Worm (Caenorhabditis elegans): ENCODE data around the gene gldi-3.

The gldi-3 gene

DNA sequence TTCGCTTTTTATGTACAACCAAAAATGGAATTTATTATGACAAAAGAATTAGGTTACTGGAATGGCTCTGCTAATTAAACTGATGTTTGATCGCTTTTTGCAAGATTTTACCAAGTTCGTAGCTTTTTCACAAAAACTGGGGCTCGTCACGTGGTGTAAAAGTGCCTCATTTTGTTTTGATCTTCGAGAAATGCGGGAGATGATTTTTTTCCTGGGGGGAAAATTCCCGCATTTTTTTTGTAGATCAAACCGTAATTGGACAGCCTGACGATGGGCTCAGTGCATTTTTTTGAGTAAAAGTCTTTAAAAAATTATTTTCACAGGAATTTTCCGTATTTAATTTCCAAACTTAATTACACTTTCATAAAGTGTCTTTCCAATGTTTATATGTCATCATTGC lies 9.2 kb upstream of the gldi-3 start:
- TF ChIP-seq lin-13 (tag; optimal IDR thresholded peaks at IDR 0.05): no peak
- TF ChIP-seq nhr-12 (tag; optimal IDR thresholded peaks at IDR 0.05): no peak
- TF ChIP-seq ceh-83 (GFP tag; optimal IDR thresholded peaks at IDR 0.05): no peak
- TF ChIP-seq nhr-237 (tag; optimal IDR thresholded peaks at IDR 0.05): no peak
- no peak for TF ChIP-seq sptf-1 (tag; optimal IDR thresholded peaks at IDR 0.05)
- TF ChIP-seq ztf-11 (tag; optimal IDR thresholded peaks at IDR 0.05): no peak
- no peak for TF ChIP-seq unc-39 (tag; optimal IDR thresholded peaks at IDR 0.05)
- TF ChIP-seq hlh-1 (tag; optimal IDR thresholded peaks at IDR 0.05): no peak
- no peak for TF ChIP-seq tbx-8 (GFP tag; optimal IDR thresholded peaks at IDR 0.05)
- TF ChIP-seq bed-3 (GFP tag; optimal IDR thresholded peaks at IDR 0.05): no peak
- TF ChIP-seq unc-62 (GFP tag; optimal IDR thresholded peaks at IDR 0.05): no peak
- no peak for TF ChIP-seq ham-2 (GFP tag; optimal IDR thresholded peaks at IDR 0.05)
- TF ChIP-seq unc-120 (tag; optimal IDR thresholded peaks at IDR 0.05; ENCODE audit: poor library complexity, severe bottlenecking): no peak
- TF ChIP-seq zip-8 (tag; optimal IDR thresholded peaks at IDR 0.05): no peak
- TF ChIP-seq nhr-76 (tag; optimal IDR thresholded peaks at IDR 0.05): no peak
- no peak for TF ChIP-seq ceh-39 (tag; optimal IDR thresholded peaks at IDR 0.05)
- TF ChIP-seq ceh-43 (GFP tag; optimal IDR thresholded peaks at IDR 0.05): no peak
- TF ChIP-seq mab-5 (tag; optimal IDR thresholded peaks at IDR 0.05): no peak

- TF ChIP-seq lsy-2 (tag; optimal IDR thresholded peaks at IDR 0.05) (peak; percentile 4), elt-1 (tag; optimal IDR thresholded peaks at IDR 0.05; ENCODE audit: borderline replicate concordance, insufficient read depth) (peak; percentile 20), ceh-83 (GFP tag; optimal IDR thresholded peaks at IDR 0.05) (peak; percentile 30), ces-1 (GFP tag; optimal IDR thresholded peaks at IDR 0.05) (no peak)
Observed at ce11 chrII:9285171-9286025, 5.5 kb upstream of the gldi-3 start, which contains the start of gene mtrr-1. TSS of gene mtrr-1 (plus strand) at chrII:9285975.

- TF ChIP-seq mep-1 (tag; optimal IDR thresholded peaks at IDR 0.05) (no peak), drap-1 (GFP tag; optimal IDR thresholded peaks at IDR 0.05) (no peak), pha-4 (tag; optimal IDR thresholded peaks at IDR 0.05) (peak; percentile 84), nhr-2 (tag; optimal IDR thresholded peaks at IDR 0.05) (peak; percentile 5), lsy-2 (tag; optimal IDR thresholded peaks at IDR 0.05) (no peak), ces-1 (GFP tag; optimal IDR thresholded peaks at IDR 0.05) (peak; percentile 8)
Observed at ce11 chrII:9284358-9285170, 4.7 kb upstream of the gldi-3 start.

ce11 chrII:9283668-9284357 lies 3.9 kb upstream of the gldi-3 start:
- TF ChIP-seq pha-4 (tag; optimal IDR thresholded peaks at IDR 0.05) (no peak), ztf-11 (tag; optimal IDR thresholded peaks at IDR 0.05) (no peak), drap-1 (GFP tag; optimal IDR thresholded peaks at IDR 0.05) (no peak), ces-1 (GFP tag; optimal IDR thresholded peaks at IDR 0.05) (peak; percentile 34), hlh-1 (tag; optimal IDR thresholded peaks at IDR 0.05) (peak; percentile 85), unc-62 (GFP tag; optimal IDR thresholded peaks at IDR 0.05) (peak; percentile 83), ham-2 (GFP tag; optimal IDR thresholded peaks at IDR 0.05) (no peak)

DNA sequence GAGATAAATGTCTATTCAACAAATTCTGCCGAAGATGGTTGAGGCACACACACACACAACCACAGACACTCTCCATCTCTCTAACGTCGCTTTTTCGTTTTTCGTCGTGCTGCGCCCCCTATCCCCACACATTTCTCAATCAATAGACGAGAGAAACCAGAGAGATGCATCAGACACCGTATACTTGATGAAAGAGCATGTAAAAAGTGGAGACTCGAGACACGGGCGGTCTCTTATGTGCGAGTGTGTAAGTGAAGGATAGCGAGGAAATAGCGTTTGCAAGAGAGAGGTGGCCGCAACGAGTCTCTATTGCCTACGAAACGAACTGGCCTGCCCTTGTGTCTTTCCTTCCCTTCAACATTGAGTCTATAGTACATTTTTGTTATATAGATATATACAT lies 2.9 kb upstream of the gldi-3 start:
- TF ChIP-seq lin-32 (GFP tag; optimal IDR thresholded peaks at IDR 0.05): no peak
- TF ChIP-seq M03D4.4 (tag; optimal IDR thresholded peaks at IDR 0.05): no peak
- peak; percentile 87 for TF ChIP-seq ces-1 (GFP tag; optimal IDR thresholded peaks at IDR 0.05)
- no peak for TF ChIP-seq blmp-1 (tag; optimal IDR thresholded peaks at IDR 0.05)
- TF ChIP-seq ceh-39 (tag; optimal IDR thresholded peaks at IDR 0.05): peak; percentile 75
- no peak for TF ChIP-seq bed-3 (GFP tag; optimal IDR thresholded peaks at IDR 0.05)
- TF ChIP-seq ceh-83 (GFP tag; optimal IDR thresholded peaks at IDR 0.05): no peak
- TF ChIP-seq mab-5 (tag; optimal IDR thresholded peaks at IDR 0.05): no peak
- no peak for TF ChIP-seq sem-2 (GFP tag; optimal IDR thresholded peaks at IDR 0.05)
- peak; percentile 65 for TF ChIP-seq drap-1 (GFP tag; optimal IDR thresholded peaks at IDR 0.05)
- peak; percentile 58 for TF ChIP-seq ham-2 (GFP tag; optimal IDR thresholded peaks at IDR 0.05)
- peak; percentile 78 for TF ChIP-seq mls-2 (tag; optimal IDR thresholded peaks at IDR 0.05)
- peak; percentile 91 for TF ChIP-seq pha-4 (tag; optimal IDR thresholded peaks at IDR 0.05)
- TF ChIP-seq unc-120 (tag; optimal IDR thresholded peaks at IDR 0.05; ENCODE audit: poor library complexity, severe bottlenecking): peak; percentile 67
- no peak for TF ChIP-seq ceh-43 (GFP tag; optimal IDR thresholded peaks at IDR 0.05)
- peak; percentile 20 for TF ChIP-seq ztf-11 (tag; optimal IDR thresholded peaks at IDR 0.05)
- TF ChIP-seq nhr-2 (tag; optimal IDR thresholded peaks at IDR 0.05): peak; percentile 53
- peak; percentile 21 for TF ChIP-seq lin-13 (tag; optimal IDR thresholded peaks at IDR 0.05)
- peak; percentile 53 for TF ChIP-seq sptf-1 (tag; optimal IDR thresholded peaks at IDR 0.05)
- peak; percentile 77 for TF ChIP-seq unc-62 (GFP tag; optimal IDR thresholded peaks at IDR 0.05)
- no peak for TF ChIP-seq zip-8 (tag; optimal IDR thresholded peaks at IDR 0.05)
- TF ChIP-seq lsy-2 (tag; optimal IDR thresholded peaks at IDR 0.05): peak; percentile 82
- TF ChIP-seq hlh-1 (tag; optimal IDR thresholded peaks at IDR 0.05): peak; percentile 78
- TF ChIP-seq elt-3 (tag; optimal IDR thresholded peaks at IDR 0.05): peak; percentile 2
- TF ChIP-seq mep-1 (tag; optimal IDR thresholded peaks at IDR 0.05): peak; percentile 75
- peak; percentile 85 for TF ChIP-seq nhr-237 (tag; optimal IDR thresholded peaks at IDR 0.05)
- TF ChIP-seq cnd-1 (tag; optimal IDR thresholded peaks at IDR 0.05): peak; percentile 50

All from whole organism, mixed stage, embryonic.